Worm (Caenorhabditis elegans) whole organism, L4 larva: ENCODE measurements around the gene B0250.18.
A peak's percentile ranks its signal among the peaks of the same experiment; 100 is the strongest.

Experiments used
- F44E2.7 ChIP-seq: fragments of 200-800 bp; sonication (Bioruptor generic); IDR thresholded peaks from 2 replicates; pipeline ENCODE4 v2.1.2; 2022; ENCODE audit warnings: missing genetic modification characterization, missing compliant biosample characterization
- Y48G9A.11 ChIP-seq: fragments of 200-800 bp; sonication (Bioruptor generic); IDR thresholded peaks from 2 replicates; pipeline ENCODE4 v1.3.6; 2022; ENCODE audit warnings: missing genetic modification reagents, missing genetic modification characterization, missing compliant biosample characterization
- ZK337.2 ChIP-seq: fragments of 200-800 bp; sonication (Bioruptor generic); IDR thresholded peaks from 2 replicates; pipeline ENCODE4 v1.3.6; 2022; ENCODE audit warnings: missing genetic modification reagents, missing genetic modification characterization, missing compliant biosample characterization
- aha-1 ChIP-seq: fragments of 150-350 bp; peaks from one replicate; lab custom pipeline; 2014; ENCODE audit warnings: missing biosample characterization, missing genetic modification characterization
- ama-1 ChIP-seq: fragments of 150-350 bp; optimal IDR thresholded peaks from 2 replicates; lab custom pipeline; 2014; ENCODE audit warnings: inconsistent platforms, mixed read lengths
- arid-1 ChIP-seq: fragments of 200-800 bp; sonication (Bioruptor generic); conservative IDR thresholded peaks from 2 replicates; pipeline ENCODE4 v1.3.6; 2022; ENCODE audit warnings: missing genetic modification reagents, missing genetic modification characterization, missing compliant biosample characterization
- ceh-44 ChIP-seq: fragments of 200-800 bp; sonication (Bioruptor generic); IDR thresholded peaks from 2 replicates; pipeline ENCODE4 v1.3.6; 2022; ENCODE audit warnings: missing genetic modification reagents, missing genetic modification characterization, missing compliant biosample characterization
- ceh-82 ChIP-seq: sonication (generic microtip); optimal IDR thresholded peaks from 2 replicates; lab custom pipeline; 2017; ENCODE audit warnings: missing biosample characterization, missing genetic modification characterization
- daf-12 ChIP-seq: fragments of 150-350 bp; optimal IDR thresholded peaks from 2 replicates; lab custom pipeline; 2014; ENCODE audit warnings: missing biosample characterization, missing genetic modification reagents, missing genetic modification characterization
- daf-16 ChIP-seq, 3 experiments: sonication (generic microtip); optimal IDR thresholded peaks; 2 replicates each; lab custom pipeline; 2016 to 2017; ENCODE audit warnings: missing genetic modification characterization in 3 of 3, missing genetic modification reagents in 3 of 3, mild to moderate bottlenecking in 2 of 3, missing compliant biosample characterization in 2 of 3, missing biosample characterization in 1 of 3, moderate library complexity in 1 of 3
- daf-19 ChIP-seq: fragments of 200-800 bp; sonication (Bioruptor generic); conservative IDR thresholded peaks from 2 replicates; pipeline ENCODE4 v1.3.6; 2022; ENCODE audit warnings: missing genetic modification characterization, missing compliant biosample characterization
- daf-8 ChIP-seq: fragments of 200-800 bp; sonication (Bioruptor generic); IDR thresholded peaks from 2 replicates; pipeline ENCODE4 v1.3.6; 2022; ENCODE audit warnings: missing genetic modification characterization, missing compliant biosample characterization
- dmd-6 ChIP-seq: fragments of 200-800 bp; sonication (Bioruptor generic); IDR thresholded peaks from 2 replicates; pipeline ENCODE4 v1.3.6; 2022; ENCODE audit warnings: missing genetic modification reagents, missing genetic modification characterization, missing compliant biosample characterization
- dmd-9 ChIP-seq: fragments of 200-800 bp; sonication (Bioruptor generic); IDR thresholded peaks from 2 replicates; pipeline ENCODE4 v1.3.6; 2022; ENCODE audit warnings: missing genetic modification reagents, missing genetic modification characterization, missing compliant biosample characterization
- dve-1 ChIP-seq: sonication (generic microtip); optimal IDR thresholded peaks from 2 replicates; lab custom pipeline; 2017; ENCODE audit warnings: antibody characterized with exemption, mild to moderate bottlenecking, missing genetic modification characterization, missing compliant biosample characterization; ENCODE audit not compliant: insufficient read depth
- gei-8 ChIP-seq: fragments of 200-800 bp; sonication (Bioruptor generic); optimal IDR thresholded peaks from 2 replicates; lab custom pipeline; 2018; ENCODE audit warnings: mild to moderate bottlenecking, missing genetic modification characterization, missing compliant biosample characterization
- hif-1 ChIP-seq, 2 experiments: sonication (generic microtip); optimal IDR thresholded peaks; 2 replicates each; lab custom pipeline; 2016 to 2017; ENCODE audit warnings: missing compliant biosample characterization in 2 of 2, missing genetic modification characterization in 2 of 2, missing genetic modification reagents in 2 of 2, missing genotype in 2 of 2, mild to moderate bottlenecking in 1 of 2
- hlh-11 ChIP-seq: fragments of 200-800 bp; sonication (Bioruptor generic); optimal IDR thresholded peaks from 2 replicates; lab custom pipeline; 2018; ENCODE audit warnings: mild to moderate bottlenecking, missing genetic modification characterization, missing compliant biosample characterization
- hlh-30 ChIP-seq: sonication (generic microtip); optimal IDR thresholded peaks from 2 replicates; lab custom pipeline; 2017; ENCODE audit warnings: antibody characterized with exemption, mild to moderate bottlenecking, missing genetic modification characterization, missing compliant biosample characterization; ENCODE audit not compliant: insufficient read depth
- lim-7 ChIP-seq: fragments of 200-800 bp; sonication (Bioruptor generic); IDR thresholded peaks from 2 replicates; pipeline ENCODE4 v1.3.6; 2022; ENCODE audit warnings: missing genetic modification characterization, missing compliant biosample characterization
- lin-1 ChIP-seq: fragments of 200-800 bp; sonication (Bioruptor generic); IDR thresholded peaks from 2 replicates; pipeline ENCODE4 v1.3.6; 2022; ENCODE audit warnings: missing genetic modification reagents, missing genetic modification characterization, missing compliant biosample characterization
- lin-13 ChIP-seq: fragments of 150-350 bp; optimal IDR thresholded peaks from 2 replicates; lab custom pipeline; 2014; ENCODE audit warnings: missing biosample characterization, missing genetic modification reagents, missing genetic modification characterization
- lin-15B ChIP-seq: fragments of 150-350 bp; sonication (generic microtip); optimal IDR thresholded peaks from 3 replicates; lab custom pipeline; 2014; ENCODE audit warnings: missing biosample characterization, missing genetic modification characterization
- lsy-2 ChIP-seq, 2 experiments: fragments of 150-350 bp in 1 of 2; sonication (generic microtip) in 1 of 2; optimal IDR thresholded peaks; 2 replicates each; lab custom pipeline; 2014 to 2017; ENCODE audit warnings: missing biosample characterization in 2 of 2, missing genetic modification characterization in 2 of 2
- madf-9 ChIP-seq: fragments of 200-800 bp; sonication (Bioruptor generic); conservative IDR thresholded peaks from 2 replicates; pipeline ENCODE4 v1.3.6; 2022; ENCODE audit warnings: missing genetic modification reagents, missing genetic modification characterization, missing compliant biosample characterization
- mdl-1 ChIP-seq, 2 experiments: fragments of 150-350 bp in 1 of 2; sonication (generic microtip) in 1 of 2; optimal IDR thresholded peaks; 2 replicates each; lab custom pipeline; 2014 to 2017; ENCODE audit warnings: missing biosample characterization in 2 of 2, missing genetic modification characterization in 2 of 2
- mdt-29 ChIP-seq: fragments of 200-800 bp; sonication (Bioruptor generic); IDR thresholded peaks from 2 replicates; pipeline ENCODE4 v1.3.6; 2022; ENCODE audit warnings: missing genetic modification reagents, missing genetic modification characterization, missing compliant biosample characterization
- mep-1 ChIP-seq: fragments of 150-350 bp; sonication (generic microtip); optimal IDR thresholded peaks from 3 replicates; lab custom pipeline; 2014; ENCODE audit warnings: missing biosample characterization, missing genetic modification characterization
- mes-2 ChIP-seq: sonication (generic microtip); optimal IDR thresholded peaks from 2 replicates; lab custom pipeline; 2016; ENCODE audit warnings: missing genotype, mild to moderate bottlenecking, missing genetic modification characterization, missing compliant biosample characterization; ENCODE audit not compliant: poor library complexity, severe bottlenecking
- mxl-3 ChIP-seq: fragments of 200-800 bp; sonication (Bioruptor generic); optimal IDR thresholded peaks from 2 replicates; lab custom pipeline; 2018; ENCODE audit warnings: mild to moderate bottlenecking, missing genetic modification characterization, missing compliant biosample characterization
- nhr-10 ChIP-seq: fragments of 150-350 bp; optimal IDR thresholded peaks from 2 replicates; lab custom pipeline; 2014; ENCODE audit warnings: missing biosample characterization, missing genetic modification characterization
- nhr-102 ChIP-seq: sonication (generic microtip); optimal IDR thresholded peaks from 2 replicates; lab custom pipeline; 2016; ENCODE audit warnings: mild to moderate bottlenecking, missing genetic modification characterization, moderate library complexity, missing compliant biosample characterization
- nhr-25 ChIP-seq: sonication (generic microtip); optimal IDR thresholded peaks from 2 replicates; lab custom pipeline; 2017; ENCODE audit warnings: missing genetic modification characterization, mild to moderate bottlenecking, missing compliant biosample characterization, antibody characterized with exemption, moderate library complexity, borderline replicate concordance; ENCODE audit not compliant: insufficient read depth
- nhr-28 ChIP-seq: fragments of 150-350 bp; optimal IDR thresholded peaks from 2 replicates; lab custom pipeline; 2014; ENCODE audit warnings: missing biosample characterization, missing genetic modification characterization
- nhr-41 ChIP-seq: fragments of 200-800 bp; sonication (Bioruptor generic); IDR thresholded peaks from 2 replicates; pipeline ENCODE4 v1.3.6; 2022; ENCODE audit warnings: missing genetic modification reagents, missing genetic modification characterization, missing compliant biosample characterization
- nhr-48 ChIP-seq: sonication (generic microtip); optimal IDR thresholded peaks from 2 replicates; lab custom pipeline; 2016; ENCODE audit warnings: mild to moderate bottlenecking, missing genetic modification characterization, missing compliant biosample characterization
- php-3 ChIP-seq: fragments of 200-800 bp; sonication (Bioruptor generic); IDR thresholded peaks from 2 replicates; pipeline ENCODE4 v1.3.6; 2022; ENCODE audit warnings: missing genetic modification reagents, missing genetic modification characterization, missing compliant biosample characterization
- pqm-1 ChIP-seq: sonication (generic microtip); optimal IDR thresholded peaks from 2 replicates; lab custom pipeline; 2017; ENCODE audit warnings: missing biosample characterization, missing genetic modification characterization
- rbr-2 ChIP-seq: sonication (generic microtip); optimal IDR thresholded peaks from 2 replicates; lab custom pipeline; 2016; ENCODE audit warnings: missing genotype, missing genetic modification characterization, missing compliant biosample characterization
- saeg-2 ChIP-seq: fragments of 200-800 bp; sonication (Bioruptor generic); IDR thresholded peaks from 2 replicates; pipeline ENCODE4 v1.3.6; 2022; ENCODE audit warnings: missing genetic modification reagents, missing genetic modification characterization, missing compliant biosample characterization
- snpc-1.2 ChIP-seq: fragments of 200-800 bp; sonication (Bioruptor generic); IDR thresholded peaks from 2 replicates; pipeline ENCODE4 v1.3.6; 2022; ENCODE audit warnings: missing genetic modification reagents, missing genetic modification characterization, missing compliant biosample characterization
- snpc-4 ChIP-seq: fragments of 150-350 bp; optimal IDR thresholded peaks from 2 replicates; lab custom pipeline; 2014; ENCODE audit warnings: missing biosample characterization, missing genetic modification characterization
- tra-1 ChIP-seq: fragments of 200-800 bp; sonication (Bioruptor generic); IDR thresholded peaks from 2 replicates; pipeline ENCODE4 v1.3.6; 2022; ENCODE audit warnings: missing genetic modification reagents, missing genetic modification characterization, missing compliant biosample characterization
- unc-130 ChIP-seq: sonication (generic microtip); optimal IDR thresholded peaks from 2 replicates; lab custom pipeline; 2016; ENCODE audit warnings: missing genetic modification reagents, missing genetic modification characterization, missing compliant biosample characterization
- vab-7 ChIP-seq: fragments of 200-800 bp; sonication (Bioruptor generic); IDR thresholded peaks from 2 replicates; pipeline ENCODE4 v1.3.6; 2022; ENCODE audit warnings: missing genetic modification reagents, missing genetic modification characterization, missing compliant biosample characterization
- zip-2 ChIP-seq: fragments of 150-350 bp; optimal IDR thresholded peaks from 2 replicates; lab custom pipeline; 2014; ENCODE audit warnings: missing biosample characterization, missing genetic modification characterization
- ztf-7 ChIP-seq: fragments of 150-350 bp; optimal IDR thresholded peaks from 2 replicates; lab custom pipeline; 2014; ENCODE audit warnings: missing biosample characterization, missing genetic modification characterization

B0250.18 gene

DNA sequence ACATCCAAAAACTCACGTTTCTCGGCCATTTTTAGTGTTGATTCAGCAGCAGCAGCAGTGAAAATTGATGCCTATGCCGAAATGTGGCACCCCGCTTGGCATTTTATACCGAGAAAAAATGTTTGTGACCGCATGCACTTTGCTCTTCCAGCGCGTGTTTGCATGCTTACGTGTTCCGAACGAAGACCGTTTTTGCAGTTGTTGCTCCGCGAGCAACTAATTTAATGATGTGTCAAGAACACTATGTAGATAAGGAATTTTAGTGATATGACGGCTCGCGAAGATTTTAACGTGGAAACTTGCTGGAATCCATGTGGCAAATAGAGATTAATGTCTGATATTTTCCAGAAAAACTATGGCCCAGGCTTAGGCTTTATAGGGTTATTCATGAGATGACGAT, 38.3 kb upstream of the B0250.18 start, which contains the start of gene dct-16:
Gene dct-16 (minus strand): TSS at position 78 of the 400 bp plus-strand sequence.
- TF ChIP-seq ztf-7 (tag; lab: Kevin White, UChicago) (no peak), nhr-41 (0 out of 2 replicates have a peak, but pooled peaks have one; percentile 29), lim-7 (GFP tag; lab: Robert Waterston, UW) (no peak), rbr-2 (tag; lab: Kevin White, UChicago) (no peak), tra-1 (GFP tag; lab: Robert Waterston, UW) (peak; percentile 76), F44E2.7 (GFP tag; lab: Robert Waterston, UW) (no peak), vab-7 (GFP tag; lab: Robert Waterston, UW) (no peak), hlh-30 (tag; lab: Kevin White, UChicago) (peak; percentile 57), lin-1 (GFP tag; lab: Robert Waterston, UW) (peak; percentile 12; the same call in 1 of the 2 replicates), gei-8 (peak; percentile 26), arid-1 (no peak), aha-1 (tag; lab: Kevin White, UChicago) (peak; percentile 52), mdt-29 (GFP tag; lab: Robert Waterston, UW) (peak; percentile 70), pqm-1 (tag; lab: Kevin White, UChicago) (peak; percentile 56), php-3 (GFP tag; lab: Robert Waterston, UW) (peak; percentile 90), lin-13 (GFP tag; lab: Kevin White, UChicago) (peak; percentile 33), hif-1 (tag; optimal IDR thresholded peaks at IDR 0.05; lab: Kevin White, UChicago) (peak in 1 of 2 experiments; percentile 38), nhr-102 (tag; lab: Kevin White, UChicago) (peak; percentile 85), mes-2 (tag; lab: Kevin White, UChicago) (peak; percentile 27), snpc-1.2 (no peak), dmd-6 (GFP tag; lab: Robert Waterston, UW) (peak; percentile 94), mdl-1 (tag; optimal IDR thresholded peaks at IDR 0.05; lab: Kevin White, UChicago) (peak in 1 of 2 experiments; percentile 44), saeg-2 (GFP tag; lab: Robert Waterston, UW) (peak; percentile 58; the same call in 1 of the 2 replicates), hlh-11 (tag; lab: Kevin White, UChicago) (peak; percentile 78), mep-1 (tag; lab: Kevin White, UChicago) (no peak), nhr-28 (tag; lab: Kevin White, UChicago) (peak; percentile 63), daf-16 (GFP tag; optimal IDR thresholded peaks at IDR 0.05; lab: Kevin White, UChicago) (peak in 1 of 2 experiments; percentile 21), daf-16 (tag; optimal IDR thresholded peaks at IDR 0.05; lab: Kevin White, UChicago) (peak; percentile 91), dve-1 (tag; lab: Kevin White, UChicago) (peak; percentile 86), nhr-48 (tag; lab: Kevin White, UChicago) (peak; percentile 85), mxl-3 (GFP tag; lab: Kevin White, UChicago) (peak; percentile 5)
- TF ChIP-seq, all 104 proteins: peak for 22

ce11 chrV:20497537-20497936, 36.8 kb upstream of the B0250.18 start:
- TF ChIP-seq lin-1 (GFP tag; lab: Robert Waterston, UW) (no peak), ama-1 (lab: Kevin White, UChicago) (no peak), lin-15B (tag; lab: Kevin White, UChicago) (no peak), daf-8 (GFP tag; lab: Robert Waterston, UW) (no peak), dmd-6 (GFP tag; lab: Robert Waterston, UW) (peak; percentile 47; the same call in 1 of the 2 replicates), dmd-9 (no peak), unc-130 (GFP tag; lab: Kevin White, UChicago) (no peak), ceh-44 (GFP tag; lab: Robert Waterston, UW) (no peak), daf-19 (GFP tag; lab: Robert Waterston, UW) (no peak), Y48G9A.11 (GFP tag; lab: Robert Waterston, UW) (peak; percentile 68), ceh-82 (no peak), aha-1 (tag; lab: Kevin White, UChicago) (peak; percentile 19), tra-1 (GFP tag; lab: Robert Waterston, UW) (peak; percentile 25; the same call in 1 of the 2 replicates), ztf-7 (tag; lab: Kevin White, UChicago) (no peak), snpc-1.2 (no peak), zip-2 (tag; lab: Kevin White, UChicago) (no peak), nhr-28 (tag; lab: Kevin White, UChicago) (no peak), nhr-25 (tag; lab: Kevin White, UChicago) (no peak), hlh-11 (tag; lab: Kevin White, UChicago) (peak; percentile 28), madf-9 (0 out of 2 replicates have a peak, but pooled peaks have one; percentile 9), nhr-10 (tag; lab: Kevin White, UChicago) (no peak), snpc-4 (tag; lab: Kevin White, UChicago) (no peak), hif-1 (tag; optimal IDR thresholded peaks at IDR 0.05; lab: Kevin White, UChicago) (no peak), ZK337.2 (GFP tag; lab: Robert Waterston, UW) (no peak), mep-1 (tag; lab: Kevin White, UChicago) (no peak), lsy-2 (tag; optimal IDR thresholded peaks at IDR 0.05; lab: Kevin White, UChicago) (no peak), daf-12 (tag; lab: Kevin White, UChicago) (no peak)
